Worm (Caenorhabditis elegans): ENCODE data around the gene clec-184.

DNA sequence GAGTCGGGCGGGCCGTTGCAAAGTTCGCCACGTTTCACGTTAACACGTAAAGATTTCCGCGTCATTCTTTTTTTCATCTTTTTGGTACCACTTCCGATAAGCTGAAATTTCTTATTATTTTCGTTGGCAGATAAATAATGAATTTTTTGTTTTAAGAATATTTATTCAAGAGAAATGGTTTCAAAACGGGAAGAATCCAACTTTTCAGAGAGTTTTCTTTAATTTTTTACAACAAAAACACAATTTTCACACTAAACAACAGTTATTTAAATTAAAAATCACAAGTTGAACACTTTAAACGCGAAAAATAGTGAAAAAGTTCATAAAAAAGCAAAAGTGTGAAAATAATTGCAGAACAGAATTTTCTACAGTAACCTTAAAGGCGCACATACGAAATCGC, 21.7 kb downstream of the clec-184 start, which contains the start of gene spe-44:
- TF ChIP-seq nhr-11 (tag; optimal IDR thresholded peaks at IDR 0.05) (no peak), ama-1 (optimal IDR thresholded peaks at IDR 0.05) (no peak), unc-62 (GFP tag; optimal IDR thresholded peaks at IDR 0.05) (no peak), snpc-4 (tag; optimal IDR thresholded peaks at IDR 0.05) (no peak), rnt-1 (tag; optimal IDR thresholded peaks at IDR 0.05) (no peak), sptf-1 (tag; optimal IDR thresholded peaks at IDR 0.05) (no peak), mep-1 (tag; optimal IDR thresholded peaks at IDR 0.05) (no peak)
